Worm (Caenorhabditis elegans): ENCODE data around the gene C14A4.8.

DNA sequence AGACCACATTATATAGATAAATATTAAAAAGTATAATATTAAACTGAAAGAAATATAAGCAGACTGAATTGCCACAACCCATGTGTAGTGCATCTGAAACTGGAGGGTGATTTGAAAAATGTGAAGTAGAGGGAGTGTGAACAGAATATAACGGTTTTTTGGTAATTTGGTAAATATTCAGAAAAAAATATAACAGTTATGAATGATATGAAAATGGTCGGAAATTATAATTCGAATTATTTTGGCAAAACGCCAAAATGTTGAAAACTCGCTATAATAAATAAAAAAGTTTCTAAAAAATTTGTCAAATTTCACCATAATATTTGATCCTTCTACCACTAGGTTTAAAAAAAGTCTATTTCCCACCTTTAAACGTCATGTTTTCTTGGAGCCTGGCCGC is 4.2 kb upstream of the C14A4.8 start, which contains the start of gene srv-2:
- TF ChIP-seq ref-1 (GFP tag; conservative IDR thresholded peaks at IDR 0.05) (no peak), T22C8.4 (GFP tag; IDR thresholded peaks at IDR 0.05) (no peak), flt-1 (GFP tag; IDR thresholded peaks at IDR 0.05) (no peak), med-1 (GFP tag; optimal IDR thresholded peaks at IDR 0.05; ENCODE audit: insufficient read depth) (no peak), tab-1 (GFP tag; IDR thresholded peaks at IDR 0.05) (no peak), klf-2 (GFP tag; conservative IDR thresholded peaks at IDR 0.05) (no peak), ztf-29 (GFP tag; IDR thresholded peaks at IDR 0.05) (no peak), ztf-23 (GFP tag; IDR thresholded peaks at IDR 0.05) (no peak)

Data from whole organism, midembryonic.